Fruit fly (Drosophila melanogaster) whole organism: ENCODE results near the gene spartin.

Experiments
- CG8478 ChIP-seq: fragments of >200 bp; optimal IDR thresholded peaks from 2 replicates; lab custom pipeline; 2018; ENCODE audit warnings: inconsistent platforms
- Dll ChIP-seq: fragments of >200 bp; optimal IDR thresholded peaks from 2 replicates; lab custom pipeline; 2017
- pan ChIP-seq: fragments of >200 bp; optimal IDR thresholded peaks from 2 replicates; lab custom pipeline; 2017
- psq ChIP-seq: fragments of >200 bp; optimal IDR thresholded peaks from 2 replicates; lab custom pipeline; 2017
- usp ChIP-seq: fragments of >200 bp; optimal IDR thresholded peaks from 2 replicates; lab custom pipeline; 2017; ENCODE audit warnings: missing biosample characterization, missing genetic modification characterization, mixed read lengths

DNA sequence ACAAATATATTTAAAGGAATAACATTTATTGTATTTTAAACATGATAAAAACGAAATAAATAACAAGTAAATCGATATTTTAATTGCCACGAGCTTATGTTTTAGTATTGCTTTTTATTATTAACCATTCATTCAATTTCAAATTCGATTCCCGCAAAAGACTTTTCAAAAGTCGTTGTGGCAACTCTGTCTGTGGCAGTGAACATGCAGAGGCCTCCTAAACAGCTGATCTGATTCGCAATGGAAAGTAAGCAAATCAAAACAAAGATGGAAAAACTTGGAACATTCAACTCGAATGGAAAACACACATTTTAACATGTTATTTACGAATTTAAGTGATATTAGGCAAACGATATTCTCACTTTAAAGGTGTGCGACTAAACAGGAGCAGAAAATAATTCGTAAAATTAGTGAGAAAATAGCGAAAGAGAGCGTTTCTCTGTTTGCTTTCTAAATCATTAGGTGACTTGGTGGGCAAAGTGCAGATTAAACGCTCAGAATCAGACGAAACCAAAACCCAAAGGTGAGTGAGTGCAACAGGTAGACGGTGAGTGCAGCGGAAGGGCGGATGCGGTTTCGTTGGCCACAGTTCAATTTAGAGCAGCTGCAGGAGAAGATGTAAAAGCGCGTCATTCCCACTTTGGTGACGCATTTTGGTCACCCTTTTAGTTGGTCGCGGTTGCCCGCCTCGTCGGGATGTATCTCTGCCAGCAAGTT lies at the start of gene spartin:
- no peak for TF ChIP-seq psq
- TF ChIP-seq CG8478 (lab: Kevin White, UChicago) = no peak
- TF ChIP-seq pan (lab: Kevin White, UChicago) = no peak
- TF ChIP-seq Dll (lab: Kevin White, UChicago) = no peak
- TF ChIP-seq usp (GFP tag; lab: Kevin White, UChicago) = no peak
